Fruit fly (Drosophila melanogaster): Measurements from ENCODE around the gene CG33116.

Gene CG33116

DNA sequence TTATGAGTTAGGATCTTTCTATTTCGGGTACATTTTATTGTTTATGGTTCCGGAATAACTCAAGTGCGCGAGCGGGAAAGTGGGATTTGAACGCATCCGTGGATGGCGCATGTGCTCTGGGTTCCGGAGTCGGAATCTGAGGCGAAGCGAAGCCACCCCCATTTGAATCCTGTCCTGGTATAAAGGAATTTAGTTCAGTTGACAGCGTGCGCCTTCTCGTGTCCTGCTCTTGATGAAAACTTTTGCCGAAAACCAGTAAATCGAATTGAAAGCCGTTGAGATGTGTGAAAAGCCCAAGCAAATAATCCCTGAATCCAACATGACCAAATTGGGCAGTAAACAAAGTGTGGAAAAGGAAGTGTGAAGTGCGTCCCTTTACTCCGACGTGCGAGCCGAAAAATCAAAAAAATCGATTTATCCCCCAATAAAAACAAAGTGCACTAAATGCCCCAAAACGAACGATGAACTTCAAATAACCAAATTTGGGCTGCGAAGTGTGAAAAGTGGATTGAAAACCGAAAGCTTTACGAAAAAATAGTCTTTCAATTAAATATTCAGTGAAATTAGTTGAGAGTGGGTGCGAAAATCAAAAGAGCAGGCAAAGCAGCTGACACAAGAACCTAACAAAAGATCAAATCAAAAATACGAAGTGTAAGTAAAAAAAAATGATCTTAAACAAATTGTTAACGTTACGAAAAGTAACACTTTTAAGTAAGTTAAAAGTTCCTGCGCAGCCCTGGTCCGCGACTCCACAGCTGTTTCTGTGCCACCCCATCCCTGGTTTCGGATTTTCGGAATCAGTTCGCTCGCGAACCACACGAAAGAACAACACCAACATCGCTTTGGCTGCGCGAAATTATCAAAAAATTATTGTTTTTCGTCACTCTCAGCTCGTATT is 53.4 kb downstream of the CG33116 start, which contains the start of gene Lar:
TSS of gene Lar (plus strand) at position 188 of the 898 bp plus-strand sequence.
- TF ChIP-seq CG8478 (optimal IDR thresholded peaks at IDR 0.05) (no peak), CTCF (optimal IDR thresholded peaks at IDR 0.05) (peak; percentile 7 to 28)
